Fruit fly (Drosophila melanogaster) whole organism, prepupa: ENCODE measurements around the gene CG15530.

ENCODE experiments used
- CG34406 ChIP-seq: fragments of 200-800 bp; sonication (Bioruptor generic); optimal IDR thresholded peaks from 3 replicates; lab custom pipeline; 2016; ENCODE audit warnings: missing biosample characterization, missing genetic modification characterization
- CG4318 ChIP-seq: fragments of 200-800 bp; sonication (Bioruptor generic); optimal IDR thresholded peaks from 3 replicates; lab custom pipeline; 2017; ENCODE audit warnings: missing biosample characterization, mild to moderate bottlenecking, missing genetic modification characterization
- CG9139 ChIP-seq: fragments of 200-800 bp; sonication (Bioruptor generic); optimal IDR thresholded peaks from 3 replicates; lab custom pipeline; 2017; ENCODE audit warnings: missing biosample characterization, mild to moderate bottlenecking, missing genetic modification characterization
- Eip78C ChIP-seq: fragments of 200-800 bp; sonication (Bioruptor generic); peaks from one replicate; lab custom pipeline; 2016; ENCODE audit warnings: missing biosample characterization, missing genetic modification characterization
- Hr4 ChIP-seq: fragments of 200-800 bp; sonication (Bioruptor generic); optimal IDR thresholded peaks from 3 replicates; lab custom pipeline; 2016; ENCODE audit warnings: missing biosample characterization, missing genetic modification characterization

- TF ChIP-seq Eip78C (no peak), CG34406 (no peak), CG4318 (no peak), Hr4 (GFP tag; lab: Kevin White, UChicago) (no peak), CG9139 (GFP tag; lab: Kevin White, UChicago) (no peak)
Measured at dm6 chr3R:30195606-30196049, 18.0 kb downstream of the CG15530 start.
